Worm (Caenorhabditis elegans) whole organism, young adult: Measurements from ENCODE around the gene taf-3.

ENCODE experiments used
- B0261.1 ChIP-seq: sonication (generic microtip); optimal IDR thresholded peaks from 2 replicates; lab custom pipeline; 2016; ENCODE audit warnings: mild to moderate bottlenecking, missing genetic modification characterization, moderate library complexity, missing compliant biosample characterization
- C06A6.2 ChIP-seq: fragments of 200-800 bp; sonication (Bioruptor generic); conservative IDR thresholded peaks from 2 replicates; pipeline ENCODE4 v1.3.6; 2022; ENCODE audit warnings: missing genetic modification characterization, missing compliant biosample characterization
- D2030.7 ChIP-seq: fragments of 200-800 bp; sonication (Bioruptor generic); IDR thresholded peaks from 2 replicates; pipeline ENCODE4 v1.3.6; 2022; ENCODE audit warnings: missing genetic modification reagents, missing genetic modification characterization, missing compliant biosample characterization
- F37B4.10 ChIP-seq: fragments of 200-800 bp; sonication (Bioruptor generic); IDR thresholded peaks from 2 replicates; pipeline ENCODE4 v1.3.6; 2022; ENCODE audit warnings: missing genetic modification characterization, missing compliant biosample characterization
- F49E8.2 ChIP-seq: sonication (generic microtip); optimal IDR thresholded peaks from 3 replicates; lab custom pipeline; 2017; ENCODE audit warnings: missing genetic modification characterization, mild to moderate bottlenecking, missing compliant biosample characterization, antibody characterized with exemption, moderate library complexity; ENCODE audit not compliant: insufficient read depth
- Y53F4B.3 ChIP-seq: fragments of 200-800 bp; sonication (Bioruptor generic); IDR thresholded peaks from 2 replicates; pipeline ENCODE4 v1.3.6; 2022; ENCODE audit warnings: missing genetic modification reagents, missing genetic modification characterization, missing compliant biosample characterization
- ZK185.1 ChIP-seq: sonication (generic microtip); optimal IDR thresholded peaks from 2 replicates; lab custom pipeline; 2016; ENCODE audit warnings: mild to moderate bottlenecking, missing genetic modification characterization, missing compliant biosample characterization; ENCODE audit not compliant: poor library complexity, severe bottlenecking
- akir-1 ChIP-seq: fragments of 200-800 bp; sonication (Bioruptor generic); optimal IDR thresholded peaks from 2 replicates; lab custom pipeline; 2018; ENCODE audit warnings: mild to moderate bottlenecking, missing genetic modification characterization, moderate library complexity, missing compliant biosample characterization
- aptf-2 ChIP-seq: fragments of 200-800 bp; sonication (Bioruptor generic); conservative IDR thresholded peaks from 2 replicates; pipeline ENCODE4 v1.3.6; 2022; ENCODE audit warnings: missing genetic modification reagents, missing genetic modification characterization, missing compliant biosample characterization
- atf-7 ChIP-seq: sonication (generic microtip); optimal IDR thresholded peaks from 2 replicates; lab custom pipeline; 2017; ENCODE audit warnings: mild to moderate bottlenecking, missing genetic modification characterization, missing compliant biosample characterization
- attf-3 ChIP-seq: fragments of 200-800 bp; sonication (Bioruptor generic); conservative IDR thresholded peaks from 2 replicates; pipeline ENCODE4 v1.3.6; 2022; ENCODE audit warnings: missing genetic modification reagents, missing genetic modification characterization, missing compliant biosample characterization
- attf-5 ChIP-seq: fragments of 200-800 bp; sonication (Bioruptor generic); optimal IDR thresholded peaks from 2 replicates; lab custom pipeline; 2018; ENCODE audit warnings: mild to moderate bottlenecking, missing genetic modification characterization, missing compliant biosample characterization
- bed-1 ChIP-seq: fragments of 200-800 bp; sonication (Bioruptor generic); IDR thresholded peaks from 2 replicates; pipeline ENCODE4 v1.3.6; 2022; ENCODE audit warnings: missing genetic modification reagents, missing genetic modification characterization, missing compliant biosample characterization
- bed-2 ChIP-seq: fragments of 200-800 bp; sonication (Bioruptor generic); IDR thresholded peaks from 2 replicates; pipeline ENCODE4 v1.3.6; 2022; ENCODE audit warnings: missing genetic modification reagents, missing genetic modification characterization, missing compliant biosample characterization
- ccch-3 ChIP-seq: fragments of 200-800 bp; sonication (Bioruptor generic); optimal IDR thresholded peaks from 2 replicates; lab custom pipeline; 2018; ENCODE audit warnings: mild to moderate bottlenecking, missing genetic modification characterization, missing compliant biosample characterization
- cebp-1 ChIP-seq, 2 experiments: fragments of 200-800 bp in 1 of 2; sonication (Bioruptor generic) in 1 of 2; sonication (generic microtip) in 1 of 2; IDR thresholded peaks in 1 of 2; optimal IDR thresholded peaks in 1 of 2; 2 replicates each; pipeline versions ENCODE4 v1.3.6 to Lab custom; 2017 to 2022; ENCODE audit warnings: missing compliant biosample characterization in 2 of 2, missing genetic modification characterization in 2 of 2, mild to moderate bottlenecking in 1 of 2, missing genetic modification reagents in 1 of 2, moderate library complexity in 1 of 2
- ceh-100 ChIP-seq: fragments of 200-800 bp; sonication (Bioruptor generic); IDR thresholded peaks from 2 replicates; pipeline ENCODE4 v1.3.6; 2022; ENCODE audit warnings: missing genetic modification reagents, missing genetic modification characterization, missing compliant biosample characterization
- ceh-91 ChIP-seq: fragments of 200-800 bp; sonication (Bioruptor generic); IDR thresholded peaks from 2 replicates; pipeline ENCODE4 v1.3.6; 2022; ENCODE audit warnings: missing genetic modification reagents, missing genetic modification characterization, missing compliant biosample characterization
- die-1 ChIP-seq: sonication (generic microtip); optimal IDR thresholded peaks from 2 replicates; lab custom pipeline; 2016; ENCODE audit warnings: missing genotype, mild to moderate bottlenecking, missing genetic modification characterization, missing compliant biosample characterization
- dpl-1 ChIP-seq: fragments of 150-350 bp; optimal IDR thresholded peaks from 2 replicates; lab custom pipeline; 2014; ENCODE audit warnings: missing biosample characterization, missing genetic modification reagents, missing genetic modification characterization
- egl-44 ChIP-seq: fragments of 200-800 bp; sonication (Bioruptor generic); IDR thresholded peaks from 2 replicates; pipeline ENCODE4 v1.3.6; 2022; ENCODE audit warnings: missing genetic modification reagents, missing genetic modification characterization, missing compliant biosample characterization
- egrh-3 ChIP-seq: fragments of 200-800 bp; sonication (Bioruptor generic); IDR thresholded peaks from 2 replicates; pipeline ENCODE4 v1.3.6; 2022; ENCODE audit warnings: missing genetic modification reagents, missing genetic modification characterization, missing compliant biosample characterization
- him-1 ChIP-seq: sonication (generic microtip); optimal IDR thresholded peaks from 2 replicates; lab custom pipeline; 2016; ENCODE audit warnings: missing genotype, missing genetic modification reagents, missing genetic modification characterization, missing compliant biosample characterization
- hlh-12 ChIP-seq: sonication (generic microtip); optimal IDR thresholded peaks from 2 replicates; lab custom pipeline; 2016; ENCODE audit warnings: missing genetic modification characterization, missing compliant biosample characterization
- hmg-1.2 ChIP-seq: fragments of 200-800 bp; sonication (Bioruptor generic); IDR thresholded peaks from 2 replicates; pipeline ENCODE4 v1.3.6; 2022; ENCODE audit warnings: missing genetic modification reagents, missing genetic modification characterization, missing compliant biosample characterization
- hmg-20 ChIP-seq: fragments of 200-800 bp; sonication (Bioruptor generic); IDR thresholded peaks from 2 replicates; pipeline ENCODE4 v1.3.6; 2022; ENCODE audit warnings: missing genetic modification reagents, missing genetic modification characterization, missing compliant biosample characterization
- let-526 ChIP-seq: fragments of 200-800 bp; sonication (Bioruptor generic); IDR thresholded peaks from 2 replicates; pipeline ENCODE4 v1.3.6; 2022; ENCODE audit warnings: missing genetic modification reagents, missing genetic modification characterization, missing compliant biosample characterization
- madf-10 ChIP-seq: sonication (generic microtip); optimal IDR thresholded peaks from 2 replicates; lab custom pipeline; 2016; ENCODE audit warnings: mild to moderate bottlenecking, missing genetic modification characterization, missing compliant biosample characterization
- madf-3 ChIP-seq: fragments of 200-800 bp; sonication (Bioruptor generic); IDR thresholded peaks from 2 replicates; pipeline ENCODE4 v1.3.6; 2022; ENCODE audit warnings: missing genetic modification reagents, missing genetic modification characterization, missing compliant biosample characterization
- mcd-1 ChIP-seq: fragments of 200-800 bp; sonication (Bioruptor generic); IDR thresholded peaks from 2 replicates; pipeline ENCODE4 v1.3.6; 2022; ENCODE audit warnings: missing genetic modification reagents, missing genetic modification characterization, missing compliant biosample characterization
- mes-4 ChIP-seq: sonication (generic microtip); optimal IDR thresholded peaks from 2 replicates; lab custom pipeline; 2016; ENCODE audit warnings: missing genotype, missing genetic modification characterization, missing compliant biosample characterization
- nfyb-1 ChIP-seq: fragments of 200-800 bp; sonication (Bioruptor generic); IDR thresholded peaks from 2 replicates; pipeline ENCODE4 v1.3.6; 2022; ENCODE audit warnings: missing genetic modification reagents, missing genetic modification characterization, missing compliant biosample characterization
- nhr-120 ChIP-seq: fragments of 200-800 bp; sonication (Bioruptor generic); IDR thresholded peaks from 2 replicates; pipeline ENCODE4 v1.3.6; 2022; ENCODE audit warnings: missing genetic modification characterization, missing compliant biosample characterization
- pbrm-1 ChIP-seq: fragments of 200-800 bp; sonication (Bioruptor generic); IDR thresholded peaks from 2 replicates; pipeline ENCODE4 v1.3.6; 2022; ENCODE audit warnings: missing genetic modification reagents, missing genetic modification characterization, missing compliant biosample characterization
- pha-4 ChIP-seq: fragments of 150-350 bp; sonication (generic microtip); optimal IDR thresholded peaks from 2 replicates; lab custom pipeline; 2014; ENCODE audit warnings: missing biosample characterization, missing genetic modification reagents, missing genetic modification characterization
- snpc-1.1 ChIP-seq: sonication (generic microtip); optimal IDR thresholded peaks from 2 replicates; lab custom pipeline; 2017; ENCODE audit warnings: missing genetic modification characterization, mild to moderate bottlenecking, missing compliant biosample characterization, antibody characterized with exemption, moderate library complexity, missing genotype, missing genetic modification reagents; ENCODE audit not compliant: insufficient read depth
- somi-1 ChIP-seq: fragments of 200-800 bp; sonication (Bioruptor generic); optimal IDR thresholded peaks from 2 replicates; lab custom pipeline; 2018; ENCODE audit warnings: mild to moderate bottlenecking, missing genetic modification characterization, missing compliant biosample characterization
- sptf-2 ChIP-seq: fragments of 200-800 bp; sonication (Bioruptor generic); optimal IDR thresholded peaks from 2 replicates; lab custom pipeline; 2018; ENCODE audit warnings: mild to moderate bottlenecking, missing genetic modification characterization, missing compliant biosample characterization
- tbx-9 ChIP-seq: sonication (generic microtip); optimal IDR thresholded peaks from 2 replicates; lab custom pipeline; 2016; ENCODE audit warnings: borderline replicate concordance, missing genetic modification characterization, inconsistent platforms, missing compliant biosample characterization
- tlf-1 ChIP-seq: fragments of 200-800 bp; sonication (Bioruptor generic); optimal IDR thresholded peaks from 2 replicates; lab custom pipeline; 2018; ENCODE audit warnings: mild to moderate bottlenecking, missing genetic modification characterization, missing compliant biosample characterization
- zfh-2 ChIP-seq: fragments of 200-800 bp; sonication (Bioruptor generic); conservative IDR thresholded peaks from 2 replicates; pipeline ENCODE4 v1.3.6; 2022; ENCODE audit warnings: missing genetic modification reagents, missing genetic modification characterization, missing compliant biosample characterization
- zim-3 ChIP-seq: sonication (generic microtip); optimal IDR thresholded peaks from 2 replicates; lab custom pipeline; 2017; ENCODE audit warnings: mild to moderate bottlenecking, missing genetic modification characterization, moderate library complexity, missing compliant biosample characterization
- ztf-22 ChIP-seq: fragments of 200-800 bp; sonication (Bioruptor generic); optimal IDR thresholded peaks from 2 replicates; lab custom pipeline; 2018; ENCODE audit warnings: mild to moderate bottlenecking, missing genetic modification characterization, moderate library complexity, missing compliant biosample characterization
- ztf-25 ChIP-seq: fragments of 200-800 bp; sonication (Bioruptor generic); IDR thresholded peaks from 2 replicates; pipeline ENCODE4 v1.3.6; 2022; ENCODE audit warnings: missing genetic modification reagents, missing genetic modification characterization, missing compliant biosample characterization

The taf-3 gene

DNA sequence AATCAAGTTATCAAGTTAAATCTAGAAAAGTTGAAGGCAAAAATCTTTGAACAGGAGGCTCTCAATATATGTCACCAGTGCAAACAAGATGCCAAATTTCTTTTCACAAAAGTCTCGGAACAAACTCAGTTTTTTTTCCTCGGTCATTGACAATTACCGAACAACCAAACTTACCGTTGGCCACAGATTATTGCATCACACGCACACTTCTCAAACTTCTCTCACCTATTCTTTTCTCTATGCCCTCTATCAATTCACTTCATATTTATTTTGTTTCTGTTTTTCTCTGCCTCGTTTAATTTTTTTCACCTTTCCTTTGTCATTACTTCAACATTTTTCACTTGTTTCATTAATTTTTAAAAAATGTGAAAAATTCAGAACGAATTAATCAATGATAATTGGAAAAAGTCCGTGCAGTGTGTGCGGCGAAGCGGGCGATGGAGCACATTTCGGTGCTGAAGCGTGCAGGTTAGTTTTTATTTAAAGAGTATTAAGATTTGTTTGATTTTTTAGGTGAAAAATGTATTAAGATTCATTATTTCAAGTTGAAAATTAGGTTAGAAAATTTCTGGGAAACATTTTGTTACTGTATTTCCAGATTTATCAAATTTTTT lies 22.5 kb downstream of the taf-3 start, which contains the start of gene nhr-28:
Gene nhr-28, plus strand, starts transcription at position 379 of the 614 bp plus-strand sequence.
- TF ChIP-seq mcd-1 (GFP tag; lab: Robert Waterston, UW) (no peak), cebp-1 (GFP tag; IDR thresholded peaks at IDR 0.05; lab: Robert Waterston, UW) (no peak), cebp-1 (tag; optimal IDR thresholded peaks at IDR 0.05; lab: Kevin White, UChicago) (no peak), bed-2 (GFP tag; lab: Robert Waterston, UW) (no peak), egl-44 (GFP tag; lab: Robert Waterston, UW) (no peak), atf-7 (tag; lab: Kevin White, UChicago) (no peak), egrh-3 (GFP tag; lab: Robert Waterston, UW) (no peak), zim-3 (tag; lab: Kevin White, UChicago) (no peak), aptf-2 (no peak)
- TF ChIP-seq, all 124 proteins: peak for 0

DNA sequence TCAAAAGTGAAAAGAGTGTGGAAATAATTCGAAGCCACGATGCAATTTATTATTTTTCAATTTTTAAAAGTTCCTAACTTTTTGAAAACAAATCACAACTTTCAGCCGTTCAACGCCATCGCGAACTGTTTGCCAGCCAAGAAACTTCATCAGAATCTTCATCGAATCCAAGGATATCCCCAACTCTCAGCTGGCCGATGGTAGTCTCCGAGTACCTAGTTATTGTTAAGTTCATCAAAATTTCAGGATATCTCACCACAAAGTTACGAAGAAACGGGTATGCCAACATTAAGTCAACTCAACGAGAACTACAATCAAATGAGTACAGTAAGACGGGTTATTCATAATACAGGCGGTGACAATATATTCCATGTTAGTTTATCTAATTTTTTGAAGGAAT lies 24.1 kb downstream of the taf-3 start:
- TF ChIP-seq tbx-9 (tag; lab: Kevin White, UChicago) (no peak), sptf-2 (GFP tag; lab: Kevin White, UChicago) (no peak), pbrm-1 (GFP tag; lab: Robert Waterston, UW) (no peak), nfyb-1 (GFP tag; lab: Robert Waterston, UW) (no peak), tlf-1 (no peak), dpl-1 (no peak), ceh-91 (GFP tag; lab: Robert Waterston, UW) (no peak), Y53F4B.3 (GFP tag; lab: Robert Waterston, UW) (no peak), C06A6.2 (GFP tag; lab: Robert Waterston, UW) (no peak), ztf-25 (GFP tag; lab: Robert Waterston, UW) (no peak)

DNA sequence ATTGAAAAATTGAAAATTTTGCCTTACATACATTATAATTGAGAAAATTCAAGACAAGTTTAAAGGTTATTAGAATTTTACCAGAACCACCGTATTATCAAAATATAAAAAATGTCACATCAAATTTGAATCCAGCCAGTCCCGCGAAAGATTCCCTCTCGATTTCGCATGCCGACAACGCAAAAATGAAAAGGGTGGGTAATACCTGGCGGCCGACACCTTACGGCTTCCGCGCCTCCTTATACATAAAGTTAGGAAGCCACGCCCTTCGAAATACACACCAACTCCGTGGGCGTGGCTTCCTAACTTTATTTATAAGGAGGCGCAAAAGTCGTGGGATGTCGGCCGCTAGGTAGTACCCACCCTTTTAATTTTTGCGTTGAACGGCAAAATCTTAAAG lies 25.3 kb downstream of the taf-3 start:
- TF ChIP-seq zim-3 (tag; lab: Kevin White, UChicago) (no peak), F37B4.10 (GFP tag; lab: Robert Waterston, UW) (no peak), pha-4 (tag; lab: Kevin White, UChicago) (no peak), B0261.1 (tag; lab: Kevin White, UChicago) (no peak), madf-10 (tag; lab: Kevin White, UChicago) (no peak), bed-1 (GFP tag; lab: Robert Waterston, UW) (no peak), ccch-3 (GFP tag; lab: Kevin White, UChicago) (no peak), zfh-2 (GFP tag; lab: Robert Waterston, UW) (no peak), ztf-22 (GFP tag; lab: Kevin White, UChicago) (no peak), mes-4 (tag; lab: Kevin White, UChicago) (no peak), him-1 (tag; lab: Kevin White, UChicago) (no peak), hlh-12 (tag; lab: Kevin White, UChicago) (no peak), D2030.7 (GFP tag; lab: Robert Waterston, UW) (no peak), akir-1 (GFP tag; lab: Kevin White, UChicago) (no peak), madf-3 (0 out of 2 replicates have a peak, but pooled peaks have one; percentile 54), F49E8.2 (tag; lab: Kevin White, UChicago) (no peak), ZK185.1 (tag; lab: Kevin White, UChicago) (no peak), pbrm-1 (GFP tag; lab: Robert Waterston, UW) (0 out of 2 replicates have a peak, but pooled peaks have one; percentile 6), nhr-120 (GFP tag; lab: Robert Waterston, UW) (no peak), Y53F4B.3 (GFP tag; lab: Robert Waterston, UW) (no peak), ztf-25 (GFP tag; lab: Robert Waterston, UW) (0 out of 2 replicates have a peak, but pooled peaks have one; percentile 23), die-1 (tag; lab: Kevin White, UChicago) (no peak), hmg-20 (GFP tag; lab: Robert Waterston, UW) (no peak), attf-5 (GFP tag; lab: Kevin White, UChicago) (no peak), snpc-1.1 (peak; percentile 78), let-526 (GFP tag; lab: Robert Waterston, UW) (no peak), C06A6.2 (GFP tag; lab: Robert Waterston, UW) (no peak), ceh-100 (GFP tag; lab: Robert Waterston, UW) (no peak), attf-3 (GFP tag; lab: Robert Waterston, UW) (no peak), hmg-1.2 (GFP tag; lab: Robert Waterston, UW) (peak; percentile 20; the same call in 1 of the 2 replicates), somi-1 (GFP tag; lab: Kevin White, UChicago) (no peak)
